Worm (Caenorhabditis elegans): ENCODE results near the gene tyr-2.

The tyr-2 gene

ce11 chrIII:13716831-13717230 is 27.2 kb upstream of the tyr-2 start:
- TF ChIP-seq cog-1 (tag; optimal IDR thresholded peaks at IDR 0.05), result no peak
- TF ChIP-seq ztf-23 (GFP tag; IDR thresholded peaks at IDR 0.05), result no peak
- no peak for TF ChIP-seq tab-1 (GFP tag; IDR thresholded peaks at IDR 0.05)
- TF ChIP-seq T22C8.4 (GFP tag; IDR thresholded peaks at IDR 0.05), result no peak
- TF ChIP-seq ztf-29 (GFP tag; IDR thresholded peaks at IDR 0.05), result no peak
- TF ChIP-seq flt-1 (GFP tag; IDR thresholded peaks at IDR 0.05), result no peak
- no peak for TF ChIP-seq klf-2 (GFP tag; conservative IDR thresholded peaks at IDR 0.05)
- no peak for TF ChIP-seq med-1 (GFP tag; optimal IDR thresholded peaks at IDR 0.05; ENCODE audit: insufficient read depth)
- no peak for TF ChIP-seq ref-1 (GFP tag; conservative IDR thresholded peaks at IDR 0.05)

- TF ChIP-seq ztf-29 (GFP tag; IDR thresholded peaks at IDR 0.05), result no peak
- TF ChIP-seq flt-1 (GFP tag; IDR thresholded peaks at IDR 0.05), result peak; percentile 82
- 0 out of 2 replicates have a peak, but pooled peaks have one; percentile 73 for TF ChIP-seq tab-1 (GFP tag; IDR thresholded peaks at IDR 0.05)
- no peak for TF ChIP-seq ref-1 (GFP tag; conservative IDR thresholded peaks at IDR 0.05)
- TF ChIP-seq ztf-23 (GFP tag; IDR thresholded peaks at IDR 0.05), result peak; percentile 55; the same call in 1 of the 2 replicates
- TF ChIP-seq T22C8.4 (GFP tag; IDR thresholded peaks at IDR 0.05), result no peak
- no peak for TF ChIP-seq cog-1 (tag; optimal IDR thresholded peaks at IDR 0.05)
- no peak for TF ChIP-seq klf-2 (GFP tag; conservative IDR thresholded peaks at IDR 0.05)
- TF ChIP-seq med-1 (GFP tag; optimal IDR thresholded peaks at IDR 0.05; ENCODE audit: insufficient read depth), result no peak
These were observed 26.5 kb upstream of the tyr-2 start for ce11 chrIII:13717505-13717904.

DNA sequence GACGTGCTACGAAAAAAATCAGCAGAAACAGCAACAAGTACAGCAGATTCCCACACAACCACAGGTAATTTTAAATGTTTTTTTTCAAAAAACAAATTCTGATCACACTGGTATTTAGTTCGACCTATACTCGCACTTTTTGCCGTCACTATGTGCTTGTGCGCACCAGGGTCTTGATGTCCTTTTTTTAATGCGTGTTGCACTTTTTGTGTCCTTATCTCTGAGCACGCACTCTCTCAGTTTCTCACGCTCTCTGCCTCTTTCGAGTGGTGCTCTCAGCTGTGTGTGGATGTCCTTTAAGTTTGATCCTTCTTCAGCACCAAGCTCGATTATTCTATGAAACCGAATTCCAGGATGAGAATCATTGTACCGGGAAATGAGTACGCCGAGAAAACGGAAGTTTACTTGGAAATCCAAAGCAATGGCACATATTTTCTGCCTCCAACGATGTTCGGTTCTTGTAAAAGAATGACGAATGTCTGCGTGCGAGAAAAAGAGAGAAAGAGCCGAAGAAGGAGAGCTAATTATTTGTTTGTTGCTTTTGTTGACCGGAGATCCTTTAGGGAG is 25.5 kb upstream of the tyr-2 start:
- no peak for TF ChIP-seq cog-1 (tag; optimal IDR thresholded peaks at IDR 0.05)
- TF ChIP-seq tab-1 (GFP tag; IDR thresholded peaks at IDR 0.05), result no peak
- TF ChIP-seq T22C8.4 (GFP tag; IDR thresholded peaks at IDR 0.05), result no peak
- TF ChIP-seq ztf-29 (GFP tag; IDR thresholded peaks at IDR 0.05), result no peak
- TF ChIP-seq med-1 (GFP tag; optimal IDR thresholded peaks at IDR 0.05; ENCODE audit: insufficient read depth), result no peak
- TF ChIP-seq ref-1 (GFP tag; conservative IDR thresholded peaks at IDR 0.05), result no peak; the same call in 1 of the 2 replicates
- no peak for TF ChIP-seq ztf-23 (GFP tag; IDR thresholded peaks at IDR 0.05)
- TF ChIP-seq flt-1 (GFP tag; IDR thresholded peaks at IDR 0.05), result no peak
- no peak for TF ChIP-seq klf-2 (GFP tag; conservative IDR thresholded peaks at IDR 0.05)

ce11 chrIII:13719247-13719758 is 24.7 kb upstream of the tyr-2 start:
- TF ChIP-seq flt-1 (GFP tag; IDR thresholded peaks at IDR 0.05) (no peak), tab-1 (GFP tag; IDR thresholded peaks at IDR 0.05) (no peak), ref-1 (GFP tag; conservative IDR thresholded peaks at IDR 0.05) (no peak), cog-1 (tag; optimal IDR thresholded peaks at IDR 0.05) (no peak), med-1 (GFP tag; optimal IDR thresholded peaks at IDR 0.05; ENCODE audit: insufficient read depth) (no peak), ztf-23 (GFP tag; IDR thresholded peaks at IDR 0.05) (no peak), klf-2 (GFP tag; conservative IDR thresholded peaks at IDR 0.05) (no peak)

- TF ChIP-seq klf-2 (GFP tag; conservative IDR thresholded peaks at IDR 0.05) (no peak), tab-1 (GFP tag; IDR thresholded peaks at IDR 0.05) (peak; percentile 59; the same call in 1 of the 2 replicates), cog-1 (tag; optimal IDR thresholded peaks at IDR 0.05) (peak; percentile 4), flt-1 (GFP tag; IDR thresholded peaks at IDR 0.05) (peak; percentile 55; the same call in 1 of the 2 replicates)
These were observed 23.8 kb upstream of the tyr-2 start for ce11 chrIII:13720190-13720741.

- peak; percentile 48; the same call in 1 of the 2 replicates for TF ChIP-seq ztf-23 (GFP tag; IDR thresholded peaks at IDR 0.05)
- no peak; the same call in 1 of the 2 replicates for TF ChIP-seq klf-2 (GFP tag; conservative IDR thresholded peaks at IDR 0.05)
- TF ChIP-seq ztf-29 (GFP tag; IDR thresholded peaks at IDR 0.05), result no peak
- no peak for TF ChIP-seq ref-1 (GFP tag; conservative IDR thresholded peaks at IDR 0.05)
- TF ChIP-seq flt-1 (GFP tag; IDR thresholded peaks at IDR 0.05), result peak; percentile 80
- TF ChIP-seq med-1 (GFP tag; optimal IDR thresholded peaks at IDR 0.05; ENCODE audit: insufficient read depth), result no peak
- peak; percentile 73; the same call in 1 of the 2 replicates for TF ChIP-seq tab-1 (GFP tag; IDR thresholded peaks at IDR 0.05)
- no peak for TF ChIP-seq T22C8.4 (GFP tag; IDR thresholded peaks at IDR 0.05)
- TF ChIP-seq cog-1 (tag; optimal IDR thresholded peaks at IDR 0.05), result peak; percentile 22
These were observed 23.0 kb upstream of the tyr-2 start for ce11 chrIII:13721066-13721465.

DNA sequence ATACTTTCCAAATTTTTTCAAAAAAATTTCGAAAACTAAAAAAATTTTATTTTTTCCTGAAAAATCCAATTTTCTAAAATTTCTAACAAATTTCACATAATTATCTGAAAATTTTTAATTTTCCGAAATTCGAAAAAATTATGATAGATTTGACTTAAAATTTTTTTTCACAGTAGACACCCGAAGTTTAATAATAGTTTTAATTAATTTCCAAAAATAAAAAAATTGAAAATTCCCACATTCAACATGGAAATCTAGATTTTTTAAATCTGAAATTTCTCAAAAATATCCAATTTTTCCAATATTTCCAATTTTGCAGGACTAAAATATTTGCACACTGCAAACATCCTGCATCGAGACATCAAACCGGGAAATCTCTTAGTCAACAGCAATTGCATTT is 22.1 kb upstream of the tyr-2 start:
- TF ChIP-seq med-1 (GFP tag; optimal IDR thresholded peaks at IDR 0.05; ENCODE audit: insufficient read depth) (no peak), cog-1 (tag; optimal IDR thresholded peaks at IDR 0.05) (no peak), T22C8.4 (GFP tag; IDR thresholded peaks at IDR 0.05) (no peak), ref-1 (GFP tag; conservative IDR thresholded peaks at IDR 0.05) (no peak), tab-1 (GFP tag; IDR thresholded peaks at IDR 0.05) (no peak), ztf-29 (GFP tag; IDR thresholded peaks at IDR 0.05) (no peak), ztf-23 (GFP tag; IDR thresholded peaks at IDR 0.05) (no peak), flt-1 (GFP tag; IDR thresholded peaks at IDR 0.05) (no peak), klf-2 (GFP tag; conservative IDR thresholded peaks at IDR 0.05) (no peak)

DNA sequence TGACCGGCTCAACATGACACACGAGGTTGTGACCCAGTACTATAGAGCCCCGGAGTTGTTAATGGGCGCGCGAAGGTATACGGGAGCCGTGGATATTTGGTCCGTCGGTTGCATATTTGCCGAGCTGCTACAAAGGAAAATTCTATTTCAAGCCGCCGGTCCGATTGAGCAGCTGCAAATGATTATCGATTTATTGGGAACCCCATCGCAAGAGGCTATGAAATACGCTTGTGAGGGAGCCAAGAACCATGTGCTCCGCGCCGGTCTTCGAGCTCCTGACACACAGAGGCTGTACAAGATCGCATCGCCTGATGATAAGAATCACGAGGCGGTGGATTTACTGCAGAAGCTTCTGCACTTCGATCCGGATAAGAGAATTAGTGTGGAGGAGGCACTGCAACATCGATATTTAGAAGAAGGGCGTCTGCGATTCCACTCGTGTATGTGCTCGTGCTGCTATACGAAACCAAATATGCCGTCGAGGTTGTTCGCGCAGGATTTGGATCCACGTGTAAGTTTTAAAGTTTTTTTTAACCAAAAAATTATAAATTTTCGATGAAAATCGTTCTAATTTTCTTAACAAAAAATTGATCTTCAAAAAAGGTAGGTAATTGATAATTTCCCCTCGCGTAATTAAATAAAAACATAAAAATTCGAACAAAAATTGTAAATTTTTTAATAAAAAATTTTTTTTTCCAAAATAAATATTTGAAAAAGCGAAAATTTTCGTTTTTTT is 21.5 kb upstream of the tyr-2 start:
- TF ChIP-seq flt-1 (GFP tag; IDR thresholded peaks at IDR 0.05) (0 out of 2 replicates have a peak, but pooled peaks have one; percentile 23), tab-1 (GFP tag; IDR thresholded peaks at IDR 0.05) (no peak), cog-1 (tag; optimal IDR thresholded peaks at IDR 0.05) (no peak), T22C8.4 (GFP tag; IDR thresholded peaks at IDR 0.05) (0 out of 2 replicates have a peak, but pooled peaks have one; percentile 40), ref-1 (GFP tag; conservative IDR thresholded peaks at IDR 0.05) (no peak), ztf-23 (GFP tag; IDR thresholded peaks at IDR 0.05) (no peak), ztf-29 (GFP tag; IDR thresholded peaks at IDR 0.05) (no peak)

All from whole organism, midembryonic.